2 worm cellular contexts compared by ENCODE assay signal in the genomic region with DNA sequence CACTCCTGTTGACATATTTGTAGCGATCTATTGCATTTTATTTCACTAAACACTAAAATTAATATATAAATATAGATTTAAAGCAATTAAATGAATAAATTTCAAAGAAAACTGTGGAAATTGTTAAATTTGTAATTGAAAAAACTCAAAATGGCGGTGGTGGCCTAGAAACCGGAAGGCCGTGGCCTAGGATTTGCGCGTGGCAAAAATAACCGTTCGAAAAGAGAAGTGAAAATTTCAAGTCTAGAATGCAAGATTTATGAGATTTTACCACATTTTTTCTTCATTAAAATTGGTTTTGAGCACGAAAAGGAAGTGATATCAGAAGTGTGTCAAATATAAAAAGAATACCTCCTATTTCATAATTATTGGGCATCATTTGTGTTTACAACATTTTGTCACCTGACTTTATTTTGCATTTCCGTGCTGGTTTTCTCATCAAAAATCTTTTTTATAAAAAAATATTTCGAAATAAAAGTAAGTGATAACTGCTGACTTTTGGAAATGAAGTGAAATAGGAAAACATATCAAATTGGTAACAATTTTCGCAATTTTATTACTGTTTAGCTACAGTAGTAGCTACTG.
TF ChIP-seq lines count a peak whose summit lies in the region.

TSS of gene fli-1 (minus strand) at position 58 of the 585 bp plus-strand sequence.

TF ChIP-seq in whole organism, L3 larva, 47 proteins besides CTCF, POLR2A, EP300 and RAD21 (continued from another document):
- TF ChIP-seq hmg-11 (tag; optimal IDR thresholded peaks at IDR 0.05; lab: Kevin White, UChicago) (no peak), ztf-11 (tag; optimal IDR thresholded peaks at IDR 0.05; lab: Kevin White, UChicago) (no peak), fos-1 (tag; optimal IDR thresholded peaks at IDR 0.05; lab: Kevin White, UChicago) (no peak), ceh-82 (tag; optimal IDR thresholded peaks at IDR 0.05; lab: Kevin White, UChicago) (no peak)

TF ChIP-seq in whole organism, L4 larva, 104 proteins besides CTCF, POLR2A, EP300 and RAD21 (continued from another document):
- TF ChIP-seq hlh-30 (tag; optimal IDR thresholded peaks at IDR 0.05; lab: Kevin White, UChicago; ENCODE audit: insufficient read depth), result peak; percentile 22
- no peak for TF ChIP-seq mxl-2 (GFP tag; conservative IDR thresholded peaks at IDR 0.05; lab: Robert Waterston, UW)
- no peak for TF ChIP-seq nhr-28 (tag; optimal IDR thresholded peaks at IDR 0.05; lab: Kevin White, UChicago)
- TF ChIP-seq unc-130 (GFP tag; optimal IDR thresholded peaks at IDR 0.05; lab: Kevin White, UChicago), result peak; percentile 90
- TF ChIP-seq F44E2.7 (GFP tag; IDR thresholded peaks at IDR 0.05; lab: Robert Waterston, UW), result no peak
- no peak for TF ChIP-seq daf-12 (tag; optimal IDR thresholded peaks at IDR 0.05; lab: Kevin White, UChicago)
- no peak for TF ChIP-seq daf-16 (GFP tag; optimal IDR thresholded peaks at IDR 0.05; lab: Kevin White, UChicago)
- TF ChIP-seq daf-16 (tag; optimal IDR thresholded peaks at IDR 0.05; lab: Kevin White, UChicago), result peak; percentile 60
- no peak for TF ChIP-seq dmd-6 (GFP tag; IDR thresholded peaks at IDR 0.05; lab: Robert Waterston, UW)
- no peak for TF ChIP-seq nhr-41 (GFP tag; IDR thresholded peaks at IDR 0.05; lab: Robert Waterston, UW)
- no peak for TF ChIP-seq nhr-76 (tag; optimal IDR thresholded peaks at IDR 0.05; lab: Kevin White, UChicago)
TF ChIP-seq in whole organism, L4 larva: peak in this region for 10.
